Comparison of ENCODE assay signal across 3 worm cellular contexts in genomic region chrX:3958252-3958651, ce11.
TF ChIP-seq lines count a peak whose summit lies in the region.

TSS of gene lin-18 (plus strand) at chrX:3958552.

TF ChIP-seq in whole organism, L1 larva, 84 proteins besides CTCF, POLR2A, EP300 and RAD21:
- TF ChIP-seq ceh-88 (GFP tag; IDR thresholded peaks at IDR 0.05; lab: Robert Waterston, UW) (no peak), blmp-1 (tag; optimal IDR thresholded peaks at IDR 0.05; lab: Kevin White, UChicago) (peak; percentile 49)

TF ChIP-seq in whole organism, L2 larva, 48 proteins besides CTCF, POLR2A, EP300 and RAD21:
- peak; percentile 52 for TF ChIP-seq blmp-1 (tag; optimal IDR thresholded peaks at IDR 0.05; lab: Kevin White, UChicago; ENCODE audit: insufficient read depth)
- TF ChIP-seq F13H6.1 (tag; optimal IDR thresholded peaks at IDR 0.05; lab: Kevin White, UChicago): no peak
- TF ChIP-seq sma-3 (GFP tag; optimal IDR thresholded peaks at IDR 0.05; lab: Kevin White, UChicago): no peak
- TF ChIP-seq mbf-1 (tag; optimal IDR thresholded peaks at IDR 0.05; lab: Kevin White, UChicago): no peak
- TF ChIP-seq peb-1 (tag; optimal IDR thresholded peaks at IDR 0.05; lab: Kevin White, UChicago): no peak
TF ChIP-seq in whole organism, L2 larva: peak in this region for 1.

TF ChIP-seq in whole organism, late embryonic, 69 proteins besides CTCF, POLR2A, EP300 and RAD21:
- TF ChIP-seq hlh-15 (tag; optimal IDR thresholded peaks at IDR 0.05; lab: Kevin White, UChicago): no peak
- TF ChIP-seq unc-55 (GFP tag; optimal IDR thresholded peaks at IDR 0.05; lab: Kevin White, UChicago): peak; percentile 11
